Fruit fly (Drosophila melanogaster) whole organism: Measurements from ENCODE around the gene Mettl14.

Experiments used
- CG8478 ChIP-seq: fragments of >200 bp; optimal IDR thresholded peaks from 2 replicates; lab custom pipeline; 2018; ENCODE audit warnings: inconsistent platforms
- Dll ChIP-seq: fragments of >200 bp; optimal IDR thresholded peaks from 2 replicates; lab custom pipeline; 2017
- usp ChIP-seq: fragments of >200 bp; optimal IDR thresholded peaks from 2 replicates; lab custom pipeline; 2017; ENCODE audit warnings: missing biosample characterization, missing genetic modification characterization, mixed read lengths

DNA sequence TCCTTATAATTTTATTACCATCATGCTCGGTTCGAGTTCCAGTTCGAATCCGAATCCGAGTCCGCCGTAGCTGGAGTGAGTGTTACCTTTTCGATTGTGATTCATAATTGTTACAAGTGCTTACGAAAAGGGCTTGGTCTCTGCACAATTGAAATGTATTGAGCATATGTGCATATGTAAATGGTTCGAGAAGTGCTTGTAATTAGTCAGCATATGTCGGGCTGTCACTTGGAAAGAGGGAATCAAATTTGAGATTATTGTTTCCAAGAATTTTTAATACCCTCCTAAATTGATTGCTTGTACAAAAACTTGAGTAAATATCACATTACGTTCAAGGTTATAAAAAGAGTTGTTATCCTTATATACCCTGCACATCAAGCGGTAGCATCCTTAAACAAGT, 14.8 kb upstream of the Mettl14 start:
- TF ChIP-seq CG8478 (no peak), Dll (no peak), usp (GFP tag; lab: Kevin White, UChicago) (no peak)
